Worm (Caenorhabditis elegans) whole organism, early embryonic: ENCODE results near the gene mca-3.

Experiments used
- B0310.2 ChIP-seq: sonication (generic microtip); optimal IDR thresholded peaks from 2 replicates; lab custom pipeline; 2016; ENCODE audit warnings: mild to moderate bottlenecking, missing genetic modification characterization, missing compliant biosample characterization
- F13C5.2 ChIP-seq: sonication (generic microtip); optimal IDR thresholded peaks from 2 replicates; lab custom pipeline; 2017; ENCODE audit warnings: mild to moderate bottlenecking, missing genetic modification characterization, inconsistent platforms, missing compliant biosample characterization
- aly-1 ChIP-seq: sonication (generic microtip); optimal IDR thresholded peaks from 2 replicates; lab custom pipeline; 2016; ENCODE audit warnings: missing genetic modification characterization, missing compliant biosample characterization
- ama-1 ChIP-seq: fragments of 150-350 bp; optimal IDR thresholded peaks from 2 replicates; lab custom pipeline; 2014
- ceh-13 ChIP-seq: fragments of 200-800 bp; sonication (Bioruptor generic); optimal IDR thresholded peaks from 2 replicates; lab custom pipeline; 2018; ENCODE audit warnings: mild to moderate bottlenecking, missing genetic modification characterization, missing compliant biosample characterization
- ceh-36 ChIP-seq: sonication (generic microtip); optimal IDR thresholded peaks from 2 replicates; lab custom pipeline; 2016; ENCODE audit warnings: missing genetic modification characterization, inconsistent platforms, missing compliant biosample characterization
- ets-7 ChIP-seq: sonication (generic microtip); optimal IDR thresholded peaks from 2 replicates; lab custom pipeline; 2016; ENCODE audit warnings: missing genotype, missing genetic modification characterization, missing compliant biosample characterization
- flt-1 ChIP-seq: fragments of 200-800 bp; sonication (Bioruptor generic); IDR thresholded peaks from 2 replicates; pipeline ENCODE4 v1.3.6; 2022; ENCODE audit warnings: missing genetic modification characterization, missing compliant biosample characterization
- hmbx-1 ChIP-seq: sonication (generic microtip); optimal IDR thresholded peaks from 2 replicates; lab custom pipeline; 2016; ENCODE audit warnings: mild to moderate bottlenecking, missing genetic modification characterization, missing compliant biosample characterization
- hmg-4 ChIP-seq: fragments of 200-800 bp; sonication (Bioruptor generic); optimal IDR thresholded peaks from 2 replicates; lab custom pipeline; 2018; ENCODE audit warnings: mild to moderate bottlenecking, missing genetic modification characterization, missing compliant biosample characterization
- hnd-1 ChIP-seq: sonication (generic microtip); optimal IDR thresholded peaks from 2 replicates; lab custom pipeline; 2016; ENCODE audit warnings: missing genetic modification characterization, missing compliant biosample characterization
- pes-1 ChIP-seq: fragments of 200-800 bp; sonication (Bioruptor generic); IDR thresholded peaks from 2 replicates; pipeline ENCODE4 v1.3.6; 2022; ENCODE audit warnings: missing genetic modification reagents, missing genetic modification characterization, missing compliant biosample characterization
- scrt-1 ChIP-seq: fragments of 200-800 bp; sonication (Bioruptor generic); IDR thresholded peaks from 2 replicates; pipeline ENCODE4 v1.3.6; 2022; ENCODE audit warnings: missing genetic modification characterization, missing compliant biosample characterization
- sea-1 ChIP-seq: fragments of 200-800 bp; sonication (Bioruptor generic); conservative IDR thresholded peaks from 2 replicates; pipeline ENCODE4 v1.3.6; 2022; ENCODE audit warnings: missing genetic modification characterization, missing compliant biosample characterization
- tbx-11 ChIP-seq: fragments of 200-800 bp; sonication (Bioruptor generic); IDR thresholded peaks from 2 replicates; pipeline ENCODE4 v1.3.6; 2022; ENCODE audit warnings: missing genetic modification characterization, missing compliant biosample characterization
- tbx-37 ChIP-seq: fragments of 200-800 bp; sonication (Bioruptor generic); conservative IDR thresholded peaks from 2 replicates; pipeline ENCODE4 v1.3.6; 2022; ENCODE audit warnings: missing genetic modification reagents, missing genetic modification characterization, missing compliant biosample characterization
- tra-4 ChIP-seq: sonication (generic microtip); optimal IDR thresholded peaks from 2 replicates; lab custom pipeline; 2017; ENCODE audit warnings: missing genetic modification characterization, missing compliant biosample characterization

mca-3 gene

DNA sequence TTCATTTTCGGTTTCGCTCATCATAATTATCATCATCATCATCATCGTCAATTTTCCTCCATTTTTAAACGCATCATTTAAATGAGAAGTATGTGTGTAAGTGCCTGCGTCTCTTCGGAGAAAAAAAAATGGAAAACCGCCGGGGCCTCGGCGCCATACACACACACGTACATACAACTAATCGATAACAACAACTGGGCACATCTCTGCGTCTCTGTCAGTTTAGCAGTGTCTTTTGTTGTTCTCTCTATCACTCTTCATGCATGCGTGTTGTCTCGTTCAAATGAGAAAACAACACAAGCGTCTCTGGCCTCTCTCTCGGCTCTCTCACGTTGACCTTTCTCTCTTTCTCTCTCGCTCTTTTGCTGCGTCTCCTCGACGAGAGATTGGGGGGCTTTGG, 27.8 kb upstream of the mca-3 start:
- TF ChIP-seq B0310.2: no peak
- TF ChIP-seq hnd-1 (tag; lab: Kevin White, UChicago): no peak
- 0 out of 2 replicates have a peak, but pooled peaks have one; percentile 13 for TF ChIP-seq tbx-37
- no peak for TF ChIP-seq scrt-1
- no peak for TF ChIP-seq flt-1 (GFP tag; lab: Robert Waterston, UW)
- TF ChIP-seq F13C5.2: peak; percentile 48

DNA sequence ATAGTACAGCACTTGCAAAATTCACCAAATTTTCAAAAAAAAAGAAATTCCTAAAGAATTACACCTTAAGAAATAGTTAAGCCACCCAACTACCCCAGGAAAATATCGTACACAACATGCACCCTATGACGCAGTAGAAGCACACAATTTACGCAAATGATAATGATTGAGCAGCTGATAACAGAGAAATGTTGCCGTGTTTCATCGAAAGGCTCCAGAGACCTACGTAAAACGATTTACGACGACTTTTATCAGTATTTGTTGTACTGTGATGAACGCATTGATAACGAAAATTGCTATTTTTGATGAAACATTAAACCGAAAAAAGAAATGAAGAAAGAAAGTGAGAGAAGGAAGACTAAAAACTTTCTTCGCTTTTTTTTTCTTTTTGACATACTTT, 25.2 kb upstream of the mca-3 start:
- TF ChIP-seq pes-1 (GFP tag; lab: Robert Waterston, UW) (no peak), hmbx-1 (no peak), aly-1 (tag; lab: Kevin White, UChicago) (no peak), ceh-36 (tag; lab: Kevin White, UChicago) (no peak), ama-1 (lab: Kevin White, UChicago) (no peak), hmg-4 (GFP tag; lab: Kevin White, UChicago) (no peak)

DNA sequence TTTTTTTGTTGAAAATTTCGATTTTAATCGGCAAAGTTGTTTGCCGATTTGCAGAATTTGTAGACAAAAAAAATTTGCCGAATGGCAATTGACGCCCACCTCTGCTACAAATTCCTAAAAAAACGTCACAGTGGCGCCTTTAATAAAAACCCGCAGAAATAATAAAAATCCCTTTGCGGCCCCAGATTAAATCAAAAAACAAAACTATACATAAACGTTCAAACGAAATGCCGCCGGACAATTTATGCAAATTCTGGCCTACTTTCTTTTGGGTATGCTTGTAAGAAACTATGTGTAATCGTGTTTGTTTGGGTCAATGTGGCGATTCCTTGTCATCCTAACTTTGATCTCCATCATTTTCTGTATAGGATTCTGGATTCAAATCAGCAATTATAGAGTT, 18.1 kb upstream of the mca-3 start, which contains the start of gene T23E1.1:
Gene T23E1.1 (plus strand): TSS at position 301 of the 400 bp plus-strand sequence.
- TF ChIP-seq sea-1: no peak
- TF ChIP-seq ceh-36 (tag; lab: Kevin White, UChicago): no peak
- no peak for TF ChIP-seq hnd-1 (tag; lab: Kevin White, UChicago)
- no peak for TF ChIP-seq B0310.2
- no peak for TF ChIP-seq tra-4 (tag; lab: Kevin White, UChicago)
- TF ChIP-seq F13C5.2: no peak
- no peak for TF ChIP-seq pes-1 (GFP tag; lab: Robert Waterston, UW)
- TF ChIP-seq hmg-4 (GFP tag; lab: Kevin White, UChicago): no peak
- no peak for TF ChIP-seq tbx-11
- TF ChIP-seq aly-1 (tag; lab: Kevin White, UChicago): no peak

DNA sequence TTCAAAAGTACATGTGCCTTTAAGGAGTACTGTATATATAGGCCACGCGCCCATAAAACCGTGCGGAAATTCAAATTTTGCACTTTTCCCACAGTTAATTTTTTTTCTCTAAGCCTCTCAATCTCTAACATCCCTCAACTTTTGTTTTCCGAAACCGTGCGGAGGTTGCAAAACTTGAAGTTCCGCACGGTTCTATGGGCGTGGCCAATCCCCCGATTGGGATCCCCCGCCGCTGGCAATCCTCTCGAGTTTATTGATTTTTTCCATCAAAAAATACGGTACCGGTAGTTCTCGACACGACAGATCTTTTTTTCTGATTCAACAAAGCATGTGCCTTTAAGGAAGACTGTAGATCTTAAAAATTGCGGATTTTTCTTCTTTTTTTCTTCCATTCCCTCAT, 12.6 kb upstream of the mca-3 start, which contains the start of gene T23E1.3:
Gene T23E1.3 (plus strand): TSS at position 301 of the 400 bp plus-strand sequence.
- TF ChIP-seq B0310.2: no peak
- no peak for TF ChIP-seq F13C5.2
- TF ChIP-seq tbx-11: no peak
- TF ChIP-seq flt-1 (GFP tag; lab: Robert Waterston, UW): no peak
- TF ChIP-seq ceh-13: no peak
- TF ChIP-seq pes-1 (GFP tag; lab: Robert Waterston, UW): no peak
- no peak for TF ChIP-seq hmbx-1
- no peak for TF ChIP-seq ceh-36 (tag; lab: Kevin White, UChicago)
- no peak for TF ChIP-seq aly-1 (tag; lab: Kevin White, UChicago)
- no peak for TF ChIP-seq hmg-4 (GFP tag; lab: Kevin White, UChicago)
- no peak for TF ChIP-seq sea-1
- no peak for TF ChIP-seq hnd-1 (tag; lab: Kevin White, UChicago)
- TF ChIP-seq tbx-37: no peak
- TF ChIP-seq tra-4 (tag; lab: Kevin White, UChicago): no peak
- no peak for TF ChIP-seq scrt-1

DNA sequence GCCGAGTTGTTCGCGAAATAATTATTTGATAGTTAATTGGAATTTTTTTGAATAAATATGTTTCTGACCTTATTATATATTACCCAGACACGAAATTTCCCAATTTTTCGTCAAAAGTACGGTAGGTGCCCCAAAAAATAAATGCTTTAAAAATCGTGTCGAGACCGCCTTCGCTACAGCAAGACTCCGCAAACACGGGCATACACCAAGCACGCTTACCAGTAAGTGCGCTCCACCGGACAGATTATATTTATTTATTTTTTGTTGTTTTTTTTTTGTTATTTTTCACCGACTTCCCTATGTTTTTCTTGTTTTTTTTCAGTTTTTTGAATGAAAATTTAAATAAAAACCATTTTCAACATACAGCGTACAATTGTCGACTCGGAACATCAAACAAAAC, 3.5 kb upstream of the mca-3 start:
- TF ChIP-seq flt-1 (GFP tag; lab: Robert Waterston, UW) (no peak), sea-1 (no peak), pes-1 (GFP tag; lab: Robert Waterston, UW) (no peak), B0310.2 (no peak), tbx-11 (no peak), aly-1 (tag; lab: Kevin White, UChicago) (no peak), hmg-4 (GFP tag; lab: Kevin White, UChicago) (no peak), scrt-1 (no peak), ceh-13 (no peak), hnd-1 (tag; lab: Kevin White, UChicago) (no peak), hmbx-1 (no peak), F13C5.2 (no peak), tra-4 (tag; lab: Kevin White, UChicago) (no peak), ceh-36 (tag; lab: Kevin White, UChicago) (no peak), ama-1 (lab: Kevin White, UChicago) (no peak), ets-7 (tag; lab: Kevin White, UChicago) (no peak), tbx-37 (no peak)

DNA sequence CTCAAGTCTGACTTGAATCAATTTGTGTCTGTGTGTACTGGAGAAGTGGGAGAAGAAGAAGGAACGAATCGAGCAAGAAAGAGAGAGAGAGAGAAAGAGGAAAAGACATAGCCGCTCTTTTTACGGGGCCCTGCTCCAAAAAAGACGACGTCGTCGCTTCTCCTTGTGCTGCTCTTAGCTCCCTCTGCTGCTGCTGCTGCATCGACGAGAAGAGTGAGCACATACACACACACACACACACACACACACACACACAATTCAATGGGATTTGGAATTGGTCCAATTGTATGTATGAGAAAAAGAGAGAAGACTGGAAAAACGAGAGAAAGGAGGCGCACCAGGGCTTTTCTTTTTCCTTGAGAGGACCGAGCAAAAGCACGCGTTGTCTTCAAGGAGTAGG, 2.1 kb upstream of the mca-3 start:
- TF ChIP-seq hmg-4 (GFP tag; lab: Kevin White, UChicago) (peak; percentile 36), B0310.2 (no peak)

DNA sequence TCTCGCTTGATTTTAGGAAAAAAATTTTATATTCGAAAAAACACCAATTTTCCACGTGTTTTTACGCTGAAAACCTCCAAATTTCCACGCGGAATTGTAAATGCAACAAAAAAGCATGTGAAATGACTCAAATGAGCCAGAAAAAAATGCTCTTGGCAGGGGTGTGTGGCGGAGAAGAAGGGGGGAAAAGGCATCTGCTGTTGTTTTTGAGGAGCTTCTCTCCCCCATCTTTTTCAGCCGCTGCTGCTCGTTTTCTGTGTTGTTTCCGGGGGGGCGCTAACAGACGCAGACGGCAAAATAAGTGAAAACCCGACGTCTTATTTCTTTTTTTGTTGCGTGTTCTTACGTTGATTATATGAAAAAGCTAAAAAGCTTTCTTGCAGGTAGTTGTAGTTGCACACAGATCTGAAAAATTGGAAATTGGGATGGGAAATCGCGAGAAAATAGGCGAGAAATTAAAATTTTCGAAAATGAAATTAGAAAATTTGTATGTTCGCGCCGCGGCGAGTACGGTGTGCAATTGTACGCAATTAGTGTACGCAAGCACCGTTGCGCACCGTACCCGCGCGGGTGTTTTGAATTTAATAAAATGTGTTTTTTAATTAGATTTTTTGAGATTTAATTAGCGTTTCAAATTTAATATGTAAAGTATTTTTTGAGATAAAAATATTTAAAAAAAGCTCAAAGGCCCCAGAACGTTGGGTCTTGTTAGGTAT, 920 bp downstream of the mca-3 start:
- TF ChIP-seq flt-1 (GFP tag; lab: Robert Waterston, UW) (no peak), F13C5.2 (no peak), sea-1 (no peak), ceh-13 (no peak), ets-7 (tag; lab: Kevin White, UChicago) (no peak), tbx-11 (no peak), hnd-1 (tag; lab: Kevin White, UChicago) (no peak), tra-4 (tag; lab: Kevin White, UChicago) (no peak), B0310.2 (no peak), pes-1 (GFP tag; lab: Robert Waterston, UW) (no peak), tbx-37 (no peak), hmbx-1 (no peak), ceh-36 (tag; lab: Kevin White, UChicago) (no peak), scrt-1 (no peak), hmg-4 (GFP tag; lab: Kevin White, UChicago) (no peak), ama-1 (lab: Kevin White, UChicago) (no peak), aly-1 (tag; lab: Kevin White, UChicago) (no peak)

DNA sequence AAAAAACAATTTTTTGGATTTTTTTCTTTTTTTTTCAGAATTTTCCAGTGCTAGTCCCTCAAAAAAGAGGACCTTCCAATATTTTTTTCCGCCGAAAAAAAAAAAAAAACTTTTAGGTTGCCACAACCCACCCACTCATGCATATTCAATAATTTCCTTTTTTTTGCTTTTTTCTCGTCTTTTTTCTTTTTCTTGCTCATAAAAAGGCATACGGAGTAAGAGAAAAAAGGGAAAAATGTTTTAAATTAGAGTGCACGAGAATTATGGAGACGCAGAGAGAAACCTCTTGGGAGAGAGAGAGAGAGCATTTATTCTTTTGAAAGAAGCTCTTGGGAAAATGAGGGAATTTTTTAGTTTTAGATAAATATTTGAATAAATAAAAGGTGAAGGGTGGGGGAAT, 5.0 kb downstream of the mca-3 start:
- no peak for TF ChIP-seq ceh-13
- no peak for TF ChIP-seq ceh-36 (tag; lab: Kevin White, UChicago)
- TF ChIP-seq tbx-37: no peak
- no peak for TF ChIP-seq ets-7 (tag; lab: Kevin White, UChicago)
- TF ChIP-seq F13C5.2: no peak
- TF ChIP-seq sea-1: no peak
- TF ChIP-seq hnd-1 (tag; lab: Kevin White, UChicago): no peak
